Fruit fly (Drosophila melanogaster) whole organism, wandering third instar larva: ENCODE data around the gene CG15170.

ENCODE experiments used
- Abd-B ChIP-seq: fragments of >200 bp; optimal IDR thresholded peaks from 2 replicates; lab custom pipeline; 2017; ENCODE audit warnings: missing biosample characterization, missing genetic modification characterization
- CG32264 ChIP-seq: fragments of 200-800 bp; sonication (Bioruptor generic); optimal IDR thresholded peaks from 2 replicates; lab custom pipeline; 2016; ENCODE audit warnings: missing biosample characterization, missing genetic modification characterization
- CG9705 ChIP-seq: fragments of 200-800 bp; sonication (Bioruptor generic); optimal IDR thresholded peaks from 2 replicates; lab custom pipeline; 2018; ENCODE audit warnings: missing biosample characterization, mild to moderate bottlenecking, missing genetic modification characterization
- CrebA ChIP-seq: fragments of 200-800 bp; sonication (Bioruptor generic); optimal IDR thresholded peaks from 2 replicates; lab custom pipeline; 2016; ENCODE audit warnings: missing biosample characterization, mild to moderate bottlenecking, missing genetic modification characterization, borderline replicate concordance
- Dfd ChIP-seq: fragments of >200 bp; optimal IDR thresholded peaks from 2 replicates; lab custom pipeline; 2017; ENCODE audit warnings: missing biosample characterization, missing genetic modification characterization
- Dif ChIP-seq: fragments of 200-275, 200-300 bp; sonication (Bioruptor generic); optimal IDR thresholded peaks from 2 replicates; lab custom pipeline; 2018; ENCODE audit warnings: missing biosample characterization, missing genetic modification characterization; ENCODE audit not compliant: partially characterized antibody
- GATAd ChIP-seq: sonication (Bioruptor generic); optimal IDR thresholded peaks from 2 replicates; lab custom pipeline; 2016; ENCODE audit warnings: missing biosample characterization, missing genetic modification characterization
- HLH106 ChIP-seq: fragments of 200-800 bp; optimal IDR thresholded peaks from 3 replicates; lab custom pipeline; 2019; ENCODE audit warnings: missing biosample characterization, mild to moderate bottlenecking, missing genetic modification characterization, moderate library complexity
- Hr83 ChIP-seq: fragments of 200-300 bp; sonication (Bioruptor generic); optimal IDR thresholded peaks from 2 replicates; lab custom pipeline; 2016; ENCODE audit warnings: missing biosample characterization, mild to moderate bottlenecking, missing genetic modification characterization, moderate library complexity; ENCODE audit not compliant: poor library complexity, severe bottlenecking
- Jra ChIP-seq: sonication (Bioruptor generic); optimal IDR thresholded peaks from 2 replicates; lab custom pipeline; 2016; ENCODE audit warnings: missing biosample characterization, missing genetic modification characterization
- Mio ChIP-seq: sonication (Bioruptor generic); optimal IDR thresholded peaks from 2 replicates; lab custom pipeline; 2016; ENCODE audit warnings: missing biosample characterization, missing genetic modification characterization
- OdsH ChIP-seq: fragments of 200-800 bp; sonication (Bioruptor generic); optimal IDR thresholded peaks from 2 replicates; lab custom pipeline; 2016; ENCODE audit warnings: missing biosample characterization, mild to moderate bottlenecking, missing genetic modification characterization
- Sp1 ChIP-seq: fragments of 200-800 bp; sonication (Bioruptor generic); optimal IDR thresholded peaks from 3 replicates; lab custom pipeline; 2019; ENCODE audit warnings: missing biosample characterization, mild to moderate bottlenecking, missing genetic modification characterization, moderate library complexity
- Vsx2 ChIP-seq: fragments of 200-300, 225-300 bp; sonication (Bioruptor generic); optimal IDR thresholded peaks from 2 replicates; lab custom pipeline; 2018; ENCODE audit warnings: missing biosample characterization, missing genetic modification characterization; ENCODE audit not compliant: partially characterized antibody
- brk ChIP-seq: fragments of 200-800 bp; sonication (Bioruptor generic); optimal IDR thresholded peaks from 2 replicates; lab custom pipeline; 2016; ENCODE audit warnings: missing biosample characterization, mild to moderate bottlenecking, missing genetic modification characterization
- dl ChIP-seq, 2 experiments: fragments of 175-275, 200-275 bp in 1 of 2; fragments of 200-275 bp in 1 of 2; sonication (Bioruptor generic); optimal IDR thresholded peaks; lab custom pipeline; 2018; ENCODE audit warnings: mild to moderate bottlenecking in 2 of 2, missing biosample characterization in 2 of 2, missing genetic modification characterization in 2 of 2, moderate library complexity in 2 of 2; ENCODE audit not compliant: partially characterized antibody in 2 of 2, insufficient read depth in 1 of 2
- dmrt93B ChIP-seq: fragments of 200-800 bp; sonication (Bioruptor generic); optimal IDR thresholded peaks from 2 replicates; lab custom pipeline; 2018; ENCODE audit warnings: missing biosample characterization, mild to moderate bottlenecking, missing genetic modification characterization
- dsf ChIP-seq: sonication (Bioruptor generic); optimal IDR thresholded peaks from 2 replicates; lab custom pipeline; 2016; ENCODE audit warnings: missing biosample characterization, missing genetic modification characterization, borderline replicate concordance
- ey ChIP-seq: fragments of 200-800 bp; sonication (Bioruptor generic); optimal IDR thresholded peaks from 2 replicates; lab custom pipeline; 2016; ENCODE audit warnings: missing biosample characterization, missing genetic modification characterization
- foxo ChIP-seq, 2 experiments: fragments of 200-800 bp; sonication (Bioruptor generic); optimal IDR thresholded peaks; 2 replicates in 1 of 2; 3 replicates in 1 of 2; lab custom pipeline; 2016 to 2017; ENCODE audit warnings: missing biosample characterization in 2 of 2, missing genetic modification characterization in 2 of 2
- fru ChIP-seq: fragments of 200-800 bp; sonication (Bioruptor generic); optimal IDR thresholded peaks from 3 replicates; lab custom pipeline; 2016; ENCODE audit warnings: missing biosample characterization, mild to moderate bottlenecking, missing genetic modification characterization
- h ChIP-seq: fragments of 200-800 bp; sonication (Bioruptor generic); optimal IDR thresholded peaks from 3 replicates; lab custom pipeline; 2016; ENCODE audit warnings: missing biosample characterization, mild to moderate bottlenecking, missing genetic modification characterization
- jim ChIP-seq: fragments of 175-275, 200-325 bp; sonication (Bioruptor generic); optimal IDR thresholded peaks from 2 replicates; lab custom pipeline; 2016; ENCODE audit warnings: missing biosample characterization, mild to moderate bottlenecking, missing genetic modification characterization
- lola ChIP-seq: fragments of >200 bp; optimal IDR thresholded peaks from 2 replicates; lab custom pipeline; 2017; ENCODE audit warnings: missing biosample characterization, missing genetic modification characterization
- pan ChIP-seq: fragments of >200 bp; optimal IDR thresholded peaks from 2 replicates; lab custom pipeline; 2017
- psq ChIP-seq: fragments of 200-800 bp; sonication (Bioruptor generic); optimal IDR thresholded peaks from 3 replicates; lab custom pipeline; 2017; ENCODE audit warnings: missing biosample characterization, mild to moderate bottlenecking, missing genetic modification characterization, moderate library complexity
- rgr ChIP-seq: fragments of 200-800 bp; sonication (Bioruptor generic); optimal IDR thresholded peaks from 3 replicates; lab custom pipeline; 2016; ENCODE audit warnings: missing biosample characterization, mild to moderate bottlenecking, missing genetic modification characterization
- sage ChIP-seq: fragments of 200-800 bp; sonication (Bioruptor generic); optimal IDR thresholded peaks from 2 replicates; lab custom pipeline; 2016; ENCODE audit warnings: missing biosample characterization, mild to moderate bottlenecking, missing genetic modification characterization
- sv ChIP-seq: fragments of 200-800 bp; sonication (Bioruptor generic); optimal IDR thresholded peaks from 3 replicates; lab custom pipeline; 2016; ENCODE audit warnings: missing biosample characterization, missing genetic modification characterization
- tai ChIP-seq: sonication (Bioruptor generic); optimal IDR thresholded peaks from 2 replicates; lab custom pipeline; 2016; ENCODE audit warnings: missing biosample characterization, missing genetic modification characterization
- usp ChIP-seq: fragments of >200 bp; optimal IDR thresholded peaks from 2 replicates; lab custom pipeline; 2017; ENCODE audit warnings: missing biosample characterization, missing genetic modification characterization
- woc ChIP-seq: sonication (Bioruptor generic); optimal IDR thresholded peaks from 2 replicates; lab custom pipeline; 2016; ENCODE audit warnings: missing biosample characterization, mild to moderate bottlenecking, missing genetic modification characterization

The CG15170 gene

DNA sequence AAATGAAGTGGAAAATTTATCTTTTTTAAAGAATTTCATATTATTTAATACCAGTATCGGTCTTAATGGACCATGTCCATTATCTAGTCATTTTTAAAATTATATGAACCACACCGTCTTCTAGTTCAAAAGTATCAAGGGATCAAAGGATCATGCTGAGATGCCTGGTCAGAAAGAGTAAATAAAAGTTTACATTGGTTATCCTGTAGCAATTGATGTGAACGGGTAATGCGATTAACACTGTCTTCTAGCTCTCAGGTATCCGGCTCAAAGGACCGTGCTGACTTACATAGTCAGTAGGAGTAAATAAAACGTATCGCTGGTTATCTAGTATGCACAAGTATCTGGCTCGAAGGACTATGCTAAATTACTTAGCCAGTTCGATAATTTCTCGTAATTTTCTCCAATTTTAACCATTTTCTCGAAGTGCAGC lies 29.1 kb upstream of the CG15170 start:
- TF ChIP-seq dl (GFP tag; optimal IDR thresholded peaks at IDR 0.05; lab: Kevin White, UChicago; ENCODE audit: insufficient read depth in 1 of 2, partially characterized antibody in 2 of 2) (no peak), Jra (GFP tag; lab: Kevin White, UChicago) (no peak), foxo (GFP tag; optimal IDR thresholded peaks at IDR 0.05; lab: Kevin White, UChicago) (peak in 1 of 2 experiments; percentile 6), sage (GFP tag; lab: Kevin White, UChicago) (no peak)
- TF ChIP-seq, all 38 proteins: peak for 1

DNA sequence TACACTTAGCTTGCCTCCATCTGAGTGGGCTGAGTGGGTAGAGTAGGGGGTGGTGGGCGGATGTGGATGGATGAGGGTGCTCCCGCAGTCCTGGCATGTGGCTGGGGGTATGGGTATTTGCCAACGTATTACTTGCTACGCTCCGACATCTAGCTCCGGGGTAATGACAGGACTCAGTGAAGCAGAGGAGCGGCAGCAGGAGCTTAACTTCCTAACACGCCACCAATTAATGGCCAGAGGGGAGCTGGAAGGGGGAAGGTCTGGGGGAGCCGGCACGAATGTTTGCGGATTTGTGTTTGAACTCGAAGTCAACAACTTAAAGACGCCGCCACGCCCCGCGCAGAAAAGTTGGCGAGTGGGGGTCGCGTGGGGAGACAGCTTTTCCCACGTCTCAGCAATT lies 28.2 kb upstream of the CG15170 start:
- TF ChIP-seq sv (GFP tag; lab: Kevin White, UChicago) (no peak), dmrt93B (GFP tag; lab: Kevin White, UChicago) (no peak)

DNA sequence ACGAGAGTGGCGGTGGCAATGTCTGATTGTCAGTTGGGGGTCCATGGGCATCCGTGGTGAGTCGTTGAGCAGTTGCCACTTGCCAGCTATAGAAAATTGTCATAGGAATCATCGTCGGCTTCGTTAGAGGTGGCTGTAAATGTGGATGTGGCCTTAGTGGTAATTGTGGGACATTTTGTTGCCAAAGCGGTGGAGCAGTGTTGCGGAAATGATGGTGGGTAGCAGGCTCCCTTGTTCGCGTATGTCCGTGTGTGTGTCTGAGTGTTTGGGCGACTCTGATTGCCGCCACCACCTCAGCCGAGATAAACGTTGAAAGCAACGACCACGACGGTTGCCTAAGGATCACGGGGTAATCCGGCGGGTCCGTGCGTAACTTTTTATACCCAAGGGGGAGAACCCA lies 27.0 kb upstream of the CG15170 start:
- TF ChIP-seq lola, result no peak
- no peak for TF ChIP-seq CG9705 (GFP tag; lab: Kevin White, UChicago)
- TF ChIP-seq Jra (GFP tag; lab: Kevin White, UChicago), result no peak
- no peak for TF ChIP-seq tai
- no peak for TF ChIP-seq jim (GFP tag; lab: Kevin White, UChicago)
- TF ChIP-seq Dif (GFP tag; lab: Kevin White, UChicago), result no peak
- no peak for TF ChIP-seq GATAd
- no peak for TF ChIP-seq OdsH (GFP tag; lab: Kevin White, UChicago)
- TF ChIP-seq rgr, result no peak
- no peak for TF ChIP-seq fru (GFP tag; lab: Kevin White, UChicago)
- TF ChIP-seq Abd-B (GFP tag; lab: Kevin White, UChicago), result no peak
- no peak for TF ChIP-seq ey
- TF ChIP-seq Hr83 (GFP tag; lab: Kevin White, UChicago), result no peak
- TF ChIP-seq foxo (GFP tag; optimal IDR thresholded peaks at IDR 0.05; lab: Kevin White, UChicago), result no peak
- TF ChIP-seq h (GFP tag; lab: Kevin White, UChicago), result no peak
- no peak for TF ChIP-seq sage (GFP tag; lab: Kevin White, UChicago)
- no peak for TF ChIP-seq psq (GFP tag; lab: Kevin White, UChicago)
- no peak for TF ChIP-seq CG32264 (GFP tag; lab: Kevin White, UChicago)

DNA sequence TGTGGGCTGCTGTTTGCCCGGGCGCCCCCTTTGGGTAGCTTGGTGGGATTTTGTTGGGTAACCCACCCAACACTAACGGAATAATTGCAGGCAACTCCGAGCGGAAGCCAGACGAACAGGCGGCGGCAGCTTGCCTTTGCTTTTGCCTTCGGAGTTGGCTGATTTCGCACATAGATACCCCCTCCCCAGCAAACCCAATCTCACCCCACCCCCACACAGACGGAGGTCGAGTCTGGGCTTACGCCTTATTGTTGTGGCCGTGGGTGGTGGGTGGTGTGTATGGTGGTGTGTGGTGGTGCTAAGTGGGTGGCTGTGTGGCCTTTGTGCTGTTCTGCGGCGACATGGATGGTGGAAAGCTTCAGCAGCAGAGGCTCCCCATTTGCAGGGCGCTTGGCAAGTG lies 25.6 kb upstream of the CG15170 start:
- TF ChIP-seq pan (lab: Kevin White, UChicago) (no peak), Hr83 (GFP tag; lab: Kevin White, UChicago) (no peak), jim (GFP tag; lab: Kevin White, UChicago) (no peak), Dfd (no peak), usp (GFP tag; lab: Kevin White, UChicago) (no peak), sv (GFP tag; lab: Kevin White, UChicago) (no peak), Sp1 (GFP tag; lab: Kevin White, UChicago) (no peak), psq (GFP tag; lab: Kevin White, UChicago) (no peak), CrebA (GFP tag; lab: Kevin White, UChicago) (no peak), GATAd (no peak), dsf (GFP tag; lab: Kevin White, UChicago) (no peak), foxo (GFP tag; optimal IDR thresholded peaks at IDR 0.05; lab: Kevin White, UChicago) (no peak), Abd-B (GFP tag; lab: Kevin White, UChicago) (no peak), OdsH (GFP tag; lab: Kevin White, UChicago) (no peak), Mio (no peak), rgr (no peak), HLH106 (tag; lab: Kevin White, UChicago) (no peak), dmrt93B (GFP tag; lab: Kevin White, UChicago) (no peak), woc (GFP tag; lab: Kevin White, UChicago) (no peak)

DNA sequence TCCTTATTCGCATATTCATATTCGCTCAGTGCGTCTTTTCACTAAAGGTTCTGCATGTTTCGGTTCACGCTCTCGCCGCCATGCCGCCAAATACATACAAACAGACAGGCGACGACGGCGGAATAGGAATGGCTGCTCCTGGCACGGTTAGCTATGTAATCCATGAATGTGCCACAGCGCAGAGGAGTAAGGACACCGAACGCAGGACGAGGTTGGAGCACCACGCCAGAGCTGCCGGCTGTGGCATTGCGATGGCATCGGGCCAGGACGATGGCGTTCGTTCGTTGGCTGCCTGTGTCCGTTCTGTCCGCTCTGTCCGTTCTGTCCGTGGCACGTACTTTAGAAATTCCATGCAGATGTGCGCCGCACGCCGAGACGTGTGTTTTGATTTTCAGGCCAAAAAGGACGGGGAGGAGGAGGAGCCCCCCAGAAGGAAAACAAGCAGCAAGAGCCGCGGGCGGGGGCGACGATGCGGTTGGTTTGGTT lies 24.9 kb upstream of the CG15170 start:
- TF ChIP-seq brk (GFP tag; lab: Kevin White, UChicago), result no peak
- peak; percentile 13 for TF ChIP-seq Vsx2 (GFP tag; lab: Kevin White, UChicago)
